Fruit fly (Drosophila melanogaster) whole organism, larva: ENCODE measurements around the gene hob.

Experiments
- noc ChIP-seq: fragments of 200-800 bp; sonication (Bioruptor generic); optimal IDR thresholded peaks from 3 replicates; lab custom pipeline; 2019; ENCODE audit warnings: missing biosample characterization, mild to moderate bottlenecking, missing genetic modification characterization, moderate library complexity

The hob gene

DNA sequence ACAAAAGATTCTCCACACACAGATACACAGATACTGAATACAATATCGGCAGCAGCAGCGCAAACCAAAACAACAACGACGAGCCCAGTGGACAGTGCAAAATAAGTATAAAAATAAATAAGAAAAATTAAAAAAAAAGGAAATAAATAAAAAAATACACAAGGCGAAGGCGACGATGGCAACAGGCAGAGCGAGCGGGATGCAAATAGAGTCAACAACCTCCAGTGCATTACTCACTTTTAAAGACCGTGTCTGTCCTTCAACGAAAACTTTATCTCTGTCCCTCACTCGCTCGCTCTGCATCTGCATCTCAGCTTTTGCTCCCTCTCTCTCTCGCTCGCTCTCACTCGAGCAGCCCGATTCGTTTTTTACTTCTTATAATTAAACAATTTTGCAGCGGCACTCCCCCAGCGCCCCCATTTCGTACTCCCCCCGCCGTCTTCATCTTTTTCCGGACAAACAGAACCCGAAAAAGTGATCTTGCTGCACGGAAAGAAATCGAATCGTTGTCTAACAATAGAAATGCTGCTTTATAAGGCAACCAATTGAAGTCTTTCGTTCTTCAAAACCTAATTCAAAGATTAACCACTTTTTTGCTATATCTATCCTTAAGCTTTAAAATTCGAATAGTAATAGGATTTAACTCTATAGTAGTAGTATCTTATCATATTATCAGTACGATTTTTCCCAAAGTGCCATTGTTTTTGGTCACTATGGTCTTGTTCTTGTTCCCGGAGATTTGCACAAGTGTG is 27.8 kb upstream of the hob start:
- no peak for TF ChIP-seq noc (tag; lab: Kevin White, UChicago)

DNA sequence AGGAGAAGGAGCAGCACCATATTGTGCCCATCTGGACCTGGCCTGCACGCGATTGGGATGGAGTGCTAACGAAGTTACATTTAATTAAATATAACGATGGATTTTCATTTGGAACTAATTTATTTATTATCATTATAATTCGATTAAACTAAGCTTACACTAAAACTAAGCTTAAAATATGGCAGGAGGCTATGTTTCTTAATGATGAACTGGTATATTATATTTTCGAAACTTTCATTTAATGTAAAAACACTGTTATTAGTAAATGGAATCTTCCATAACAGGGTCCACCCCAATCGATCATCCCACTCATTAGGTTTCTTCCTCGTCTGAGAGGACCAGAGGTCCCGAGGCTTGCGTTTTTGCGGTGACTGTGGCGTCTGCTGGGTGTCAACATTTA is 26.5 kb upstream of the hob start:
- no peak for TF ChIP-seq noc (tag; lab: Kevin White, UChicago)

DNA sequence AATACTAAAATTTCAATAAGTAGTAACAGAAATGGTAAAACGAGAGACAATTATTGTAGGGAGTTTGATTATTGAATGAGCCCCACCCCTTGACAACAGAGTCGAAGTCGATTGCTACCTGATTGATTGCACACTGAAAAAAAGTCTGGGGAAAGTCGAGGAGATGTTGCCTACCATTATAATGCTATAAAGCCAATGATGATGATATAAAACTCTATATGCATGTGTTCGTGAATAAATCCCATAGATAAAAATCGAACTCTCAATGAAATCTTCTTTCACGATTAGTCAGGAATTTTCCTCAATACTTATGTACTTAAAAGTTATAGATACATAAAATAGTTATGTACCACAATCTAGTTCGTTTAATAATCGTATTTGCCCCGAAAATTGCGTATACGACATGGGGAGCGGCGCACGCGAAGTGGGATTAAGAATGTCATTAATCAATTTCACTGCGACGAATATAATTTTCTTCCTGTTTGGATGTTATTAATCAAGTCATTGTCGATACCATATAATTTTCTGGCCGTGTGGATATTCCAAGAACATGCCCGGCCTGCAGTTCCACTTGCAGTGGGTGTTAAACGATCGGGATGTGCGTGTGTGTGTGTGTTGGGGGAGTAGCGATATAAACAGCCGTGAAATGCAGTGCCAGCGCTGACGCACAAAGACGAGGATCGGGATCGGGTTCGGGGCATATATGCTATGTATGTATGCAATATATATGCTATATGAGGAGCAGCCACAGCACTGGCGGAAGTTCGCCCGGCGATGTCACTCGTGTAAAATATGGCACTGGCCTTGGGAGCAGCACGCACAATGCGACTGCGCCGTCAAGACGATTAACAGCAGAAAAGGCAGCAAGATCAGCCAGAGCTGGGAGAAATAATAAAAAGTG is 25.8 kb upstream of the hob start, which contains the start of gene CG12078:
Gene CG12078 (minus strand): TSS at position 51 of the 901 bp plus-strand sequence.
- TF ChIP-seq noc (tag; lab: Kevin White, UChicago): no peak

DNA sequence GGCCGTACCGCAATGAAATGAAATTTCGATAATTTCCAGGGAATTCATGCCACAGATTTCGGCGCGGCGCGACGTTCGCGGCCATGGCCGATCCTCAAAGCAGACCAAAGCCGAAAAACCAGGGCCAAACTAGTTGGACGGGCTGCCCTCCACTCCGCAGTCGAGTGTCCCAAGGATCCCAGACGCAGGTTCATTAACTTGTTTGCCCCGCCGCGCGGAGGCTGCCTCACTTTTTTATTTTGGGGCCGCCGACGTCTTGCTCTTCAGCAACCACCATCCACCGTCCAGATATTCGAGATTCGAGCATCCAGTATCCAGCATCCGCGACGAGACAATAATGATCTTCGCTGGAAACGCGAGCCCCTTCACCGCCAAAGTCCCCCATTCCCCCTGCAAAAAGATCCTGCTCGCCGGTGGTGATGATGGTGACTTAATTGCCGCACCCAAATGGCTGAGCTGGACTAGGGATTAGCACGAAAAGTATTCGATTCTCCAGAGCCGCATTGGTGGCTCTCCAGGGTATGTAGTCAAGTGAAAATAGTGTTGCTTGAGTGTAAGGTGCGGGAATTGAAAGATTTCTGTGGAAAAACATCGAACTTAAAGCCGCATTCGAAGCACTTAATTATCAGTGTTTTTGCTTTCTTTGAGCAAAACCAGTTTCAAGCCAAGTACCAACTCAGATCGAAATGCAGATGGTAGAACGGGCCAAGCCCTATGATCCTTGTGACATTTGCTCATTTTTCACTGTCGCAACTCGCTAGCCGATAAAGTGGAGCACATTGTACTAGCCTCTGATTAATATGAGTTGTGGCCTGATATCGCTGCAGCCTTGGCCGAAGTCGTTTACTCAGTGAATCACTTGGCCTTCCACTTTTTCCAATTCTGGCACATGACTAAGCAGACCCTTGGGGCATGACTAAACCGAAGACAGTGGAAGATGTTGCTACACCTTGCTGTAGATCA is 23.7 kb upstream of the hob start:
- TF ChIP-seq noc (tag; lab: Kevin White, UChicago): no peak

DNA sequence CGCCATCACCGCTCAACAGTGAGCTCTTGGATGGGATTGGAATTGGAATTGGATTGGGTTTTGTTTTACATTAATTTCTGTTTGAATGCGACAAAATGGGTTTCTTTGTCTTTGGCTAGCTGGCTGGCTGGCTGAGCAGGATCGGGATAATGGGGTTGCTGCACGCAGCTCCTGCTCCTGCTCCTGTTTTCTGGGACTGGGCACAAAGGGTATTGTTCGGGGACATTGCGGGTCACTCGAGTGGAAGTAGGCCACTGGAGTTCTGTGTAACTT is 22.6 kb upstream of the hob start:
- no peak for TF ChIP-seq noc (tag; lab: Kevin White, UChicago)

DNA sequence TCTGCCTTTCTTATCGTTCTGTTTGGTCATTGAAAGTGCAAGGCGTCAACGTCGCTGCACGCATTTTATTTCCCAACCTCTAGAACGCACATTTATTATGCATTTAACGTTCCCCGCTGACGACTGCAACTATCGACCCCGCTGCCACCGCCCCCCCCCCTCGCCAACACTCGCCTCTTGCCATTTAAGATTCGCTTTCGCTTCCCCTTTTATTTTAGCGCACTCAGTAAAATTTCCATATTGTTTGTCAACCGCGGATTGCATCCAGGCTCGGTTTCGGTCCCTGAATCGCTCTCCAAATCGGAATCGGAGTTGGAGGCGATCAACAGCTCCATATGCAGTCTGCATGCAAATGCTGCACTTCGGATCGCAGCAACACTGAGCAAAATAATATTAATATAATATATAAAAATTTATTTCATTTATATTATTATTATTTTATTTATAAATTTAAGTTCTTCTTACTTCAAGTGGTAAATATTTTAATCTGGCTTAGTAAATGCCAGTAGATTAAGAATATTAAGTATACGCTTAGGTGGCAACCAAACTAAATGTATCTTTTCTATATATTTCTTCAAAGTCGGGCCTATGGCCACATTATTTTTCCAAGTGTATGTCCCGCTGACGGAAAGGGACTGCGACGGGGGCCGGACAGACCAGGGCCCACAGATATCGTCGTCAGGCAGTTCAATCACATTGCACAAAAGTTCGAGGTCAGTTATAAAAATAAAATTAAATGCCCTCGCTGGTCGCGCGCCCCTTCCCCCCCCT is 22.1 kb upstream of the hob start:
- TF ChIP-seq noc (tag; lab: Kevin White, UChicago): no peak

DNA sequence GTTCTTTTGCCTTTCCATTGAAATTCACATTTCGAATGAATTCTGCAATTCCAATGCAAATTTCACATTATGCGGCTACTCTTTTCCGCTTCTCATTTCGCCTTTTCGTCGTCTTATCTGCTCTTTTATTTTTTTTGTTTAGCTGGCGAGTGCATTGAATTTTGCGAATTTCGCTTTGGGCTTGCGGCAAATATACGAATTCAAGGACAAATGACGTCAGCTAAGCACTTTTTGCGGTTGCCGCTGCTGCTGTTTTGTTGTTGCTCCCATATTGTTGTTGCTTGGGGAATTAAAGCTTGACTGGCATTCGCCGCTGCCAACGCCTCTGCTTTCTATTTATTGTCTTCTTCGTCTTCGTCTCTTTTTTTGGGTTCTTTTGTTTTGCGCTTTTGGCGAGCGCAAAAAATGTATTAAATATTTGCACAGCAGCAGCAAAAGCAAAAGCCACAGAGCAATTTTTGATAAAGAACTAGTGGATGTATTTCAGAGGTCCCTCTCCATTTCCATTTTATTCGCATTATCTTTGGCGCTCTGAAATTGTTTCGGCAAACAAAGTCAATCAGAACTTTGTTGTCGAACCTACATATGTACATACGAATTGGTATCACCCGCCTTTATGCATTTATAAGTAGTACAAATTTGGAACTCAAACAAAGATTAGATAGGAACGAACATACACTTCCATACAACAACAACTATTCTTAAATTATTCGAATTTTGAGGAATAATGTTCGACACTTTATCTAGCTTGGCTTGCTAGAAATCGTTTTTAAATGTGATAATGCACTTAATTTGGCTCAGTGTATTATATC is 21.3 kb upstream of the hob start:
- TF ChIP-seq noc (tag; lab: Kevin White, UChicago): peak; percentile 61

DNA sequence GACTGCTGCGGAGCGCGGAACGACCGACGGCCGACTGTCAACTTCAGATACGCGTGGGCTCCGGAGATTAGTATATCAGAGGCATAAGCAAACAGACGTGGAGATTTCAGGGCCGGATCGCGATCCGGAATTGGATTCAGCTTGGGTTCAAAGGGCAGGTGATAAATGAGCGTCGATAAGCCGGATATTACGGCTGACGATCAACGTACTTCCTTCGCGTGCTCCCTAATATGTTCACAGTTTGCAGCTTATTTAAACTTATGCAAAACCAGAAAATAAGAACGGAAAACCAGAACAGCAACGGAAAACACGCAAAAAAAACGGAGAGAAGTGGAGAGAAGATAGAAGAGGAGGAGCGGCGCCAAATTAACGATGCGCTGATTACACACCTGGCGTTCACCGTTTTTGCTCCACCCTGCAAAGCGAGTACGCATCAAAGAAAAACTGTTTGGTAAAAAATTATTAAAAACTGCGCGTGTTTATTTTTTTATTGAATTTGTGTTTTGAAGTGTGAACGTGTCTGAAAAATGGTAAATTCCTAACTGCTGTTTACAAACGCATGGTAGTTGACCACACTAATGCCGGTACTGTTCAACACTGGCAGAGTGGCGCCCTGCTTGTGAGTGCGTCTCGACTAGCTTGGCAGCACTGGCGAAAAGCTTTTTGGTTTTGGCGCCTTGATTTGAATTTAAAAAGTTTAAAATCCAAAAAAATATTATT is 20.5 kb upstream of the hob start, which contains the start of gene CG17746:
Gene CG17746 (minus strand): TSS at position 546 of the 720 bp plus-strand sequence.
- no peak for TF ChIP-seq noc (tag; lab: Kevin White, UChicago)

DNA sequence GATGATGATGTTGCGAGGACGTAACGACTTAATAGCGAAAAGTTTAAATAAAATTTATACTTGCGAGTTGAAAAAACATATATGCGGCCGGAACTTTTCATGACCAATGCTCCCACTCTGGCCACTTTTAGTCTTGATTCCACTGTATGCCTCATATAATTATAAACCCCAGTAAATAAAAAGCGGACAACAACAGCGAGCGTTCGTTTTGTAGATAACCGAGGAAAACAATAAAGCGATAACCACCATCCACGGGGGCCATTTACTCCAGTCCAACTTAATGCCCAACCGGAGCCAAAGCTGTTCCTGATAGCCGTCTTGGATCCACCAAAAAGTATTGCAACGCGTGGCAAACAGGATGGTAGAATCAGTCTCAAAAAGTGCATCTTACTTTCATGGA is 17.6 kb upstream of the hob start:
- TF ChIP-seq noc (tag; lab: Kevin White, UChicago): no peak

DNA sequence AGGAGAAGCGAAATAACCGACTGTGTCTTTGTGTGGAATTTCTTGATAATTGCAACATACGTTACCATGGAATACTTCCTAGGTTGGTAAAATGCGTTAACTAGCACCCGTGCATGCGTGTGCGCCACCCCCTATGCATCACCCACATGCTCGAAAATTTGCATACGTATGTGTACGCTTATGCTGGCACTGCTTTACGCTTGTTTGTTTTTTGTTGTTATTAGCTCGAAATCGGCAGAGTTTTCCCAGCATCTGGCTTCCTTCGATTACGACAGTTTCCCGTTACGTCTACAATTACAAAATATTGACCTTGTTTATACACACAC is 7.7 kb upstream of the hob start:
- no peak for TF ChIP-seq noc (tag; lab: Kevin White, UChicago)

DNA sequence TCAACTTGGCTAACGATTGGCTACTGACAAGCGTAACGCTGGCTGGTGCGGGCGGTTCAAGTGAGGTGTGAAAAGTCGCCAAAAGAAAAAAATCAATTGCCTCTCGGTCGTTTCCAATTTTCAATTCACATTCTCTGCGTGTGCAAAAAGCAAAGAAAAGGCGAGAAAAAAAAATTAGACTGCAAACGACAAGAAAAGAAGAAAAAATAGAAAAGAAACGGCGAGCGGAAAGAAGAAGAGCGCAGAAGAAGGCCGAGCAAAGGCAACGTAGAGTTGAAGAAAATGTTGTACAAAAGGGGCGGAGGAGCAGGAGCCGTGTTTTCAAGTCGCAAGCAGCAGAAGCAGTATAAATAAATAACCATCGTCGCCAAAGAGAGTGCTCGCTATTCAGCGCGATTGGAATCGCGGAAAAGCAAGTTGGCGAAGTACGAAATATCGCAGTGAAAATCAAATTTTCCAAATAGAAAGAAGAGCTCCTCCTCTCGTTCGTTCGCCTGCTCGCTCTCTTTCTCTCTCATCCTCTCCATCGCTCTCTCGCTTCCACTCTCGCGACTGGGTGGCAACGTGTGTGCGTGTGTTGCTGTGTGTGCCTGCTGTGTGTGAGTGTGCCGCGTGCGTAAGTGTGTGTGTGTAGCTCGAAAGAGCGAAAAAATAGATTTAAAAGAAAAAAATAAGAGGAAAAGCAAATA is 7.2 kb upstream of the hob start:
- TF ChIP-seq noc (tag; lab: Kevin White, UChicago): no peak

DNA sequence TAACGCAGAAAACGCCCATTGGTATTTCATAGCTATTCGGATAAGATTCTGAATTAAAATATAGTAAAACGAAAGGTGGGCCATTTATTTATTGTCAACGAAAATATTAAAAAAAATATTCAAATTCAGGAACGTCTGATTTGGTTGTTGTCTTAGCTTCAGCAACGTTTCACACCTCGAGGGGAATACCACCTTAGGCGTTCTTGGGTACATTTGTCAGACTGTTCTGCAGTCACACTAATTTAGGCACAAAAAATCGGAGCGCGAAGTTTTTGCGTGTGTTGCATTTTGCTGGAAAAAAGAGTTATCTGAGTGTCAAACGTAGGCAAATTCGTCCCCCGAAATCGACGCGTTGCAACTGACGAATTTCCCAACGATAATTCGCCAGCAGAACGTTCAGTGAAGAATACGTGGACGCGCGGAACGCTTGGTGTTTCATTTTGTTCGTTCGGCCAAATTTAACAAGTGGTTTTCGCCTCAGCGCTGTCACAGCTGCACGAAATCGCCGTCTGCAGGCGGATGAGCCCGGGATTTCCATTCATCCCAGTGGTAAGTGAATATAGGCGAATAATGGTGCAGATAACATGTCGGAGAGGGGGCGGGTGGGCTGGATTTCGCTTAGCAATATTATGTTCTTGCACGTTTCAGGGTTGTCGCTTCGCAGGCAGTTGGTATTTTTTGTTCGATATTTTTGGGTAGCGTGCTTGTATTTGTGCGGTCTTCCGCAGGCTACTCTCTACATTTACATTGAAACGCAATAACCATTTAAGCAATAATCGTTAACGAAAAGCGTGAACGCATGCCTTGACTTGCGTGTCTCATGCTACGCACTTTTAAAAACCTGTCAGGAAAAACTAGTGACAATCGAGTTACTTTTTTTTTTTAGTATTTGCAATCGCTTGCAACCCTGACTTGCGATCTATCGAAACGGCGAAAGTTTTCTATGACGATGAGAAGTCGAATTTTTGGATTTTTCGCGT is 6.3 kb upstream of the hob start, which contains the start of gene Larp4B:
Gene Larp4B (plus strand): TSS at position 99 of the 980 bp plus-strand sequence.
- TF ChIP-seq noc (tag; lab: Kevin White, UChicago): no peak
